Worm (Caenorhabditis elegans): ENCODE results near the gene cox-15.
A peak's percentile ranks its signal among the peaks of the same experiment; 100 is the strongest.

cox-15 gene

DNA sequence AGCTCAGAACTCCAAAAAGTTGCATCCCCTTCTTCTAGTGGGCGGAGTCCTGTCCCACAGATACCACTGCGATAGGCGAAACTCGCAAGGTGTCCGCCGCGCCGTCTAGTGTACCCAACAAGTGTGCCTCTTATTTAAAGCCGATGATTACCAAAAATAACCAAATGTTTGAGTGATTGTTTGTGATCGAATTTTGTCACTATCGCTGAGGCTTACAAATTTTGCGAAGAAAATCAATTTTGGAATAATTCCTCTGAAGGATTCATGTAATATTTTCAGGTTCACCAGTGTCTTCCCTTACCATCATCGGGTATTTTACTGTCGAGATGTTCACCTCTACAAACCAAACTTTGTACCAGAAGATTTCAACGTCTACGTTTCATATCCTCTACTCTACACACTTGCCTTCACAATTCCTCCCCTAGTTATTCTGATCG is 10.7 kb downstream of the cox-15 start (continued):
- peak; percentile 66 for TF ChIP-seq ceh-100 (GFP tag; IDR thresholded peaks at IDR 0.05)
- TF ChIP-seq D2030.7 (GFP tag; IDR thresholded peaks at IDR 0.05), result peak; percentile 94
- peak; percentile 85 for TF ChIP-seq lin-54 (GFP tag; optimal IDR thresholded peaks at IDR 0.05)
- TF ChIP-seq athp-1 (tag; optimal IDR thresholded peaks at IDR 0.05), result peak; percentile 24
- TF ChIP-seq let-526 (GFP tag; IDR thresholded peaks at IDR 0.05), result no peak
- TF ChIP-seq ZK185.1 (tag; optimal IDR thresholded peaks at IDR 0.05; ENCODE audit: poor library complexity, severe bottlenecking), result peak; percentile 81
- TF ChIP-seq chd-7 (tag; optimal IDR thresholded peaks at IDR 0.05), result peak; percentile 23
- TF ChIP-seq zfh-2 (GFP tag; conservative IDR thresholded peaks at IDR 0.05), result peak; percentile 76
- TF ChIP-seq F23B12.7 (tag; optimal IDR thresholded peaks at IDR 0.05; ENCODE audit: insufficient read depth), result peak; percentile 80
- peak; percentile 97 for TF ChIP-seq madf-6 (GFP tag; IDR thresholded peaks at IDR 0.05)
- TF ChIP-seq nhr-27 (tag; optimal IDR thresholded peaks at IDR 0.05), result no peak
- TF ChIP-seq ceh-79 (tag; optimal IDR thresholded peaks at IDR 0.05), result no peak
- peak; percentile 89 for TF ChIP-seq ekl-4 (GFP tag; IDR thresholded peaks at IDR 0.05)
- no peak for TF ChIP-seq Y53F4B.3 (GFP tag; IDR thresholded peaks at IDR 0.05)
- no peak for TF ChIP-seq egrh-3 (GFP tag; IDR thresholded peaks at IDR 0.05)
- TF ChIP-seq attf-5 (GFP tag; optimal IDR thresholded peaks at IDR 0.05), result peak; percentile 40
- no peak for TF ChIP-seq zim-3 (tag; optimal IDR thresholded peaks at IDR 0.05)
- TF ChIP-seq ztf-28 (GFP tag; IDR thresholded peaks at IDR 0.05), result 0 out of 2 replicates have a peak, but pooled peaks have one; percentile 17
- TF ChIP-seq repo-1 (tag; optimal IDR thresholded peaks at IDR 0.05), result peak; percentile 76
- TF ChIP-seq xnd-1 (tag; optimal IDR thresholded peaks at IDR 0.05), result peak; percentile 82
- 0 out of 2 replicates have a peak, but pooled peaks have one; percentile 4 for TF ChIP-seq ceh-40 (GFP tag; IDR thresholded peaks at IDR 0.05)
- peak; percentile 40 for TF ChIP-seq efl-1 (GFP tag; optimal IDR thresholded peaks at IDR 0.05)
- TF ChIP-seq F22D6.2 (tag; optimal IDR thresholded peaks at IDR 0.05), result no peak
- TF ChIP-seq lin-40 (tag; optimal IDR thresholded peaks at IDR 0.05), result peak; percentile 81
- TF ChIP-seq ztf-25 (GFP tag; IDR thresholded peaks at IDR 0.05), result no peak
- TF ChIP-seq lsl-1 (GFP tag; optimal IDR thresholded peaks at IDR 0.05), result peak; percentile 92
- no peak for TF ChIP-seq ztf-22 (GFP tag; optimal IDR thresholded peaks at IDR 0.05)
- TF ChIP-seq cebp-2 (GFP tag; IDR thresholded peaks at IDR 0.05), result no peak
- peak; percentile 66 for TF ChIP-seq ztf-18 (tag; optimal IDR thresholded peaks at IDR 0.05)
- no peak for TF ChIP-seq lsy-27 (tag; optimal IDR thresholded peaks at IDR 0.05; ENCODE audit: borderline replicate concordance, insufficient read depth)
- peak; percentile 99 for TF ChIP-seq snpc-4 (GFP tag; optimal IDR thresholded peaks at IDR 0.05)
- peak; percentile 99 to 100 (median 99) for TF ChIP-seq snpc-4 (tag; optimal IDR thresholded peaks at IDR 0.05)
- TF ChIP-seq hlh-26 (GFP tag; conservative IDR thresholded peaks at IDR 0.05), result no peak
- TF ChIP-seq him-1 (tag; optimal IDR thresholded peaks at IDR 0.05), result peak; percentile 99
- TF ChIP-seq atf-7 (tag; optimal IDR thresholded peaks at IDR 0.05), result peak; percentile 54
- TF ChIP-seq nfya-2 (GFP tag; IDR thresholded peaks at IDR 0.05), result no peak
- peak; percentile 32 for TF ChIP-seq hrde-1 (tag; optimal IDR thresholded peaks at IDR 0.05; ENCODE audit: borderline replicate concordance)
- TF ChIP-seq nfyb-1 (GFP tag; IDR thresholded peaks at IDR 0.05), result peak; percentile 86
- TF ChIP-seq hmg-1.2 (GFP tag; IDR thresholded peaks at IDR 0.05), result peak; percentile 98
- TF ChIP-seq snpc-3.4 (tag; optimal IDR thresholded peaks at IDR 0.05), result peak; percentile 98
- TF ChIP-seq hmg-20 (GFP tag; IDR thresholded peaks at IDR 0.05), result peak; percentile 68; the same call in 1 of the 2 replicates
- TF ChIP-seq dpl-1 (GFP tag; optimal IDR thresholded peaks at IDR 0.05), result no peak
- TF ChIP-seq ztf-3 (GFP tag; optimal IDR thresholded peaks at IDR 0.05), result no peak
- TF ChIP-seq F49E8.2 (tag; optimal IDR thresholded peaks at IDR 0.05; ENCODE audit: insufficient read depth), result peak; percentile 88
- 0 out of 2 replicates have a peak, but pooled peaks have one; percentile 20 for TF ChIP-seq egl-44 (GFP tag; IDR thresholded peaks at IDR 0.05)
- peak; percentile 95 for TF ChIP-seq snpc-1.3 (tag; optimal IDR thresholded peaks at IDR 0.05; ENCODE audit: insufficient read depth)
- no peak for TF ChIP-seq unc-62 (GFP tag; optimal IDR thresholded peaks at IDR 0.05)
- no peak for TF ChIP-seq F10E7.11 (tag; optimal IDR thresholded peaks at IDR 0.05)
